Fruit fly (Drosophila melanogaster) whole organism, adult: ENCODE results near the gene Grx5.

Experiments used
- CG11617 ChIP-seq: fragments of 200-800 bp; sonication (Bioruptor generic); optimal IDR thresholded peaks from 2 replicates; lab custom pipeline; 2017; ENCODE audit warnings: mild to moderate bottlenecking, missing biosample characterization, missing genetic modification reagents, missing genetic modification characterization
- CG12768 ChIP-seq: fragments of 200-800 bp; sonication (Bioruptor generic); optimal IDR thresholded peaks from 2 replicates; lab custom pipeline; 2017; ENCODE audit warnings: missing biosample characterization, missing genetic modification characterization, mild to moderate bottlenecking, moderate library complexity, missing genetic modification reagents
- CG14711 ChIP-seq: fragments of 200-800 bp; sonication (Bioruptor generic); optimal IDR thresholded peaks from 2 replicates; lab custom pipeline; 2018; ENCODE audit warnings: missing biosample characterization, mild to moderate bottlenecking, missing genetic modification characterization, moderate library complexity
- CG1620 ChIP-seq: fragments of 200-800 bp; sonication (Bioruptor generic); optimal IDR thresholded peaks from 2 replicates; lab custom pipeline; 2016; ENCODE audit warnings: missing biosample characterization, missing genetic modification characterization
- CG5204 ChIP-seq: fragments of 200-800 bp; sonication (Bioruptor generic); optimal IDR thresholded peaks from 2 replicates; lab custom pipeline; 2016; ENCODE audit warnings: missing biosample characterization, missing genetic modification characterization
- CG7045 ChIP-seq: fragments of 200-800 bp; sonication (Bioruptor generic); optimal IDR thresholded peaks from 2 replicates; lab custom pipeline; 2017; ENCODE audit warnings: missing biosample characterization, mild to moderate bottlenecking, missing genetic modification characterization
- CG7101 ChIP-seq: fragments of 200-800 bp; sonication (Bioruptor generic); optimal IDR thresholded peaks from 2 replicates; lab custom pipeline; 2018; ENCODE audit warnings: missing biosample characterization, mild to moderate bottlenecking, missing genetic modification characterization, moderate library complexity
- Clk ChIP-seq: fragments of 200-800 bp; sonication (Bioruptor generic); optimal IDR thresholded peaks from 2 replicates; lab custom pipeline; 2017; ENCODE audit warnings: missing biosample characterization, missing genetic modification characterization
- Crg-1 ChIP-seq: fragments of 200-800 bp; sonication (Bioruptor generic); optimal IDR thresholded peaks from 2 replicates; lab custom pipeline; 2016; ENCODE audit warnings: missing biosample characterization, missing genetic modification characterization
- Hr96 ChIP-seq: fragments of 200-800 bp; sonication (Bioruptor generic); optimal IDR thresholded peaks from 2 replicates; lab custom pipeline; 2016; ENCODE audit warnings: missing biosample characterization, missing genetic modification characterization
- Mnt ChIP-seq: fragments of 200-800 bp; sonication (Bioruptor generic); optimal IDR thresholded peaks from 2 replicates; lab custom pipeline; 2016; ENCODE audit warnings: missing biosample characterization, mild to moderate bottlenecking, missing genetic modification characterization
- bab1 ChIP-seq: fragments of 200-800 bp; sonication (Bioruptor generic); optimal IDR thresholded peaks from 3 replicates; lab custom pipeline; 2019; ENCODE audit warnings: missing biosample characterization, mild to moderate bottlenecking, missing genetic modification characterization, moderate library complexity
- cic ChIP-seq: fragments of 200-800 bp; sonication (Bioruptor generic); optimal IDR thresholded peaks from 2 replicates; lab custom pipeline; 2017; ENCODE audit warnings: missing biosample characterization, mild to moderate bottlenecking, missing genetic modification characterization, moderate library complexity
- cnc ChIP-seq, 2 experiments: fragments of >200 bp; optimal IDR thresholded peaks; 2 replicates each; lab custom pipeline; 2017
- kay ChIP-seq: fragments of 200-800 bp; sonication (Bioruptor generic); peaks from one replicate; lab custom pipeline; 2016; ENCODE audit warnings: missing biosample characterization, missing genetic modification characterization, borderline replicate concordance
- ovo ChIP-seq: fragments of 200-800 bp; sonication (Bioruptor generic); optimal IDR thresholded peaks from 2 replicates; lab custom pipeline; 2016; ENCODE audit warnings: missing biosample characterization, missing genetic modification characterization
- pad ChIP-seq: fragments of 200-800 bp; sonication (Bioruptor generic); optimal IDR thresholded peaks from 3 replicates; lab custom pipeline; 2017; ENCODE audit warnings: missing biosample characterization, missing genetic modification characterization, mild to moderate bottlenecking, moderate library complexity, missing genetic modification reagents
- tj ChIP-seq: fragments of 200-800 bp; sonication (Bioruptor generic); optimal IDR thresholded peaks from 3 replicates; lab custom pipeline; 2017; ENCODE audit warnings: missing biosample characterization, mild to moderate bottlenecking, missing genetic modification characterization, moderate library complexity
- toe ChIP-seq: fragments of 200-800 bp; sonication (Bioruptor generic); optimal IDR thresholded peaks from 2 replicates; lab custom pipeline; 2016; ENCODE audit warnings: missing biosample characterization, missing genetic modification characterization

Grx5 gene

DNA sequence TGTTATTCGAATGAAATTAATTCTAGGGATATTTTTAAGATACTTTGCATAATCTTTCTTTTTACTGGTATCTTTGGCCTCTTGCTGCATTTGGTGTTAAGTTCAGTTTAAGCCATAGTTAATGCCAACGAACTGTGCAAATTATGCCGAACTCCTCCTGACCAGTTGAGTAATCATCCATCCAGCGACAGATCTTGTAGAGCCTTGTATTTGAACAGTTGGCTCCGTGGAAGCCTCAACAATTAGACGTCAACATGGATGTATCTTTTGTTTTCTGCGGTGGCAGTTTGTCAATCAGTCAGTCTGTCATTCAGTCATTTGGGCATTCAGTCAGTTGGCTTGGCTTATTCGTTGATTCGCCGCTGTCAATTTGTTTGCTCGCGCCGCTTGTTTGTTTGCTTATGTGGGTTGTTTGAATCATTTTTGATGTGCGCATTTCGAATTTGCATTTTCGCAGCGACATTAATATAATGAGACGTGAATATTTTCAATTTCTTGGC lies 35.3 kb downstream of the Grx5 start:
- no peak for TF ChIP-seq bab1
- TF ChIP-seq toe (GFP tag; lab: Kevin White, UChicago), result no peak
- TF ChIP-seq CG12768, result no peak
- TF ChIP-seq Clk (GFP tag; lab: Kevin White, UChicago), result no peak
- no peak for TF ChIP-seq pad (GFP tag; lab: Kevin White, UChicago)
- TF ChIP-seq Crg-1 (GFP tag; lab: Kevin White, UChicago), result no peak
- no peak for TF ChIP-seq Hr96
- no peak for TF ChIP-seq CG7045 (GFP tag; lab: Kevin White, UChicago)
- no peak for TF ChIP-seq CG1620 (GFP tag; lab: Kevin White, UChicago)
- TF ChIP-seq CG7101 (tag; lab: Kevin White, UChicago), result no peak
- no peak for TF ChIP-seq ovo
- no peak for TF ChIP-seq CG5204 (GFP tag; lab: Kevin White, UChicago)
- TF ChIP-seq Mnt (GFP tag; lab: Kevin White, UChicago), result no peak
- no peak for TF ChIP-seq cnc (optimal IDR thresholded peaks at IDR 0.05; lab: Kevin White, UChicago)
- no peak for TF ChIP-seq CG14711 (tag; lab: Kevin White, UChicago)
- no peak for TF ChIP-seq kay (GFP tag; lab: Kevin White, UChicago)
- no peak for TF ChIP-seq CG11617
- TF ChIP-seq tj (GFP tag; lab: Kevin White, UChicago), result no peak
- no peak for TF ChIP-seq cic (GFP tag; lab: Kevin White, UChicago)
